Worm (Caenorhabditis elegans) whole organism, mixed stage, embryonic: ENCODE measurements around the gene ZK354.3.

ENCODE experiments used
- M03D4.4 ChIP-seq: sonication (generic microtip); optimal IDR thresholded peaks from 2 replicates; lab custom pipeline; 2017; ENCODE audit warnings: mild to moderate bottlenecking, missing genetic modification characterization, missing compliant biosample characterization
- bed-3 ChIP-seq: fragments of 200-800 bp; sonication (Bioruptor generic); optimal IDR thresholded peaks from 3 replicates; lab custom pipeline; 2018; ENCODE audit warnings: mild to moderate bottlenecking, missing genetic modification characterization, moderate library complexity, missing compliant biosample characterization
- blmp-1 ChIP-seq: fragments of 150-350 bp; optimal IDR thresholded peaks from 2 replicates; lab custom pipeline; 2014; ENCODE audit warnings: missing biosample characterization, missing genetic modification characterization
- ceh-43 ChIP-seq: fragments of 200-800 bp; sonication (Bioruptor generic); optimal IDR thresholded peaks from 2 replicates; lab custom pipeline; 2018; ENCODE audit warnings: mild to moderate bottlenecking, missing genetic modification characterization, moderate library complexity, missing compliant biosample characterization
- ces-1 ChIP-seq: fragments of 150-350 bp; optimal IDR thresholded peaks from 2 replicates; lab custom pipeline; 2014; ENCODE audit warnings: missing biosample characterization, missing genetic modification reagents, missing genetic modification characterization
- cnd-1 ChIP-seq: fragments of 200-800 bp; sonication (Bioruptor generic); optimal IDR thresholded peaks from 2 replicates; lab custom pipeline; 2018; ENCODE audit warnings: mild to moderate bottlenecking, missing genetic modification characterization, missing compliant biosample characterization
- drap-1 ChIP-seq: fragments of 200-800 bp; sonication (Bioruptor generic); optimal IDR thresholded peaks from 3 replicates; lab custom pipeline; 2018; ENCODE audit warnings: mild to moderate bottlenecking, missing genetic modification characterization, missing compliant biosample characterization
- elt-1 ChIP-seq: sonication (generic microtip); optimal IDR thresholded peaks from 2 replicates; lab custom pipeline; 2017; ENCODE audit warnings: missing genetic modification characterization, mild to moderate bottlenecking, missing compliant biosample characterization, antibody characterized with exemption, moderate library complexity, borderline replicate concordance; ENCODE audit not compliant: insufficient read depth
- elt-3 ChIP-seq: fragments of 150-350 bp; optimal IDR thresholded peaks from 2 replicates; lab custom pipeline; 2014; ENCODE audit warnings: missing biosample characterization, missing genetic modification characterization
- flh-1 ChIP-seq: fragments of 200-800 bp; sonication (Bioruptor generic); optimal IDR thresholded peaks from 2 replicates; lab custom pipeline; 2018; ENCODE audit warnings: mild to moderate bottlenecking, missing genetic modification characterization, moderate library complexity, missing compliant biosample characterization
- ham-2 ChIP-seq: fragments of 200-800 bp; sonication (Bioruptor generic); optimal IDR thresholded peaks from 2 replicates; lab custom pipeline; 2018; ENCODE audit warnings: mild to moderate bottlenecking, missing genetic modification characterization, missing compliant biosample characterization
- hlh-1 ChIP-seq: fragments of 150-350 bp; optimal IDR thresholded peaks from 2 replicates; lab custom pipeline; 2014; ENCODE audit warnings: missing biosample characterization, missing genetic modification reagents, missing genetic modification characterization
- lin-13 ChIP-seq: fragments of 150-350 bp; optimal IDR thresholded peaks from 2 replicates; lab custom pipeline; 2014; ENCODE audit warnings: missing biosample characterization, missing genetic modification characterization
- lin-32 ChIP-seq: fragments of 200-800 bp; sonication (Bioruptor generic); optimal IDR thresholded peaks from 2 replicates; lab custom pipeline; 2018; ENCODE audit warnings: mild to moderate bottlenecking, missing genetic modification characterization, missing compliant biosample characterization
- lsy-2 ChIP-seq: fragments of 150-350 bp; optimal IDR thresholded peaks from 2 replicates; lab custom pipeline; 2014; ENCODE audit warnings: missing biosample characterization, missing genetic modification characterization
- mab-5 ChIP-seq: fragments of 150-350 bp; optimal IDR thresholded peaks from 2 replicates; lab custom pipeline; 2014; ENCODE audit warnings: missing biosample characterization, missing genetic modification characterization
- mls-2 ChIP-seq: sonication (generic microtip); optimal IDR thresholded peaks from 2 replicates; lab custom pipeline; 2016; ENCODE audit warnings: mild to moderate bottlenecking, missing genetic modification characterization, moderate library complexity, missing compliant biosample characterization
- nhr-12 ChIP-seq: fragments of 150-350 bp; optimal IDR thresholded peaks from 2 replicates; lab custom pipeline; 2014; ENCODE audit warnings: missing biosample characterization, missing genetic modification characterization
- nhr-2 ChIP-seq: fragments of 150-350 bp; optimal IDR thresholded peaks from 2 replicates; lab custom pipeline; 2014; ENCODE audit warnings: missing biosample characterization, missing genetic modification characterization
- nhr-237 ChIP-seq: fragments of 150-350 bp; optimal IDR thresholded peaks from 2 replicates; lab custom pipeline; 2014; ENCODE audit warnings: missing biosample characterization, missing genetic modification characterization
- nhr-28 ChIP-seq: fragments of 150-350 bp; optimal IDR thresholded peaks from 2 replicates; lab custom pipeline; 2014; ENCODE audit warnings: missing biosample characterization, missing genetic modification characterization
- nhr-76 ChIP-seq: sonication (generic microtip); optimal IDR thresholded peaks from 2 replicates; lab custom pipeline; 2017; ENCODE audit warnings: missing biosample characterization, missing genetic modification characterization
- pha-4 ChIP-seq: fragments of 150-350 bp; optimal IDR thresholded peaks from 2 replicates; lab custom pipeline; 2018; ENCODE audit warnings: missing biosample characterization, missing genetic modification reagents, missing genetic modification characterization
- sem-2 ChIP-seq: fragments of 200-800 bp; sonication (Bioruptor generic); optimal IDR thresholded peaks from 2 replicates; lab custom pipeline; 2018; ENCODE audit warnings: mild to moderate bottlenecking, missing genetic modification characterization, missing compliant biosample characterization
- snpc-4 ChIP-seq: fragments of 150-350 bp; optimal IDR thresholded peaks from 2 replicates; lab custom pipeline; 2014; ENCODE audit warnings: missing biosample characterization, missing genetic modification characterization
- sptf-1 ChIP-seq: sonication (generic microtip); optimal IDR thresholded peaks from 2 replicates; lab custom pipeline; 2017; ENCODE audit warnings: mild to moderate bottlenecking, missing genetic modification characterization, moderate library complexity, missing compliant biosample characterization
- tbx-8 ChIP-seq: fragments of 200-800 bp; sonication (Bioruptor generic); optimal IDR thresholded peaks from 2 replicates; lab custom pipeline; 2018; ENCODE audit warnings: mild to moderate bottlenecking, missing genetic modification characterization, moderate library complexity, missing compliant biosample characterization
- unc-120 ChIP-seq: sonication (generic microtip); optimal IDR thresholded peaks from 2 replicates; lab custom pipeline; 2017; ENCODE audit warnings: missing genetic modification characterization, missing compliant biosample characterization; ENCODE audit not compliant: poor library complexity, severe bottlenecking
- unc-39 ChIP-seq: fragments of 150-350 bp; optimal IDR thresholded peaks from 2 replicates; lab custom pipeline; 2014; ENCODE audit warnings: missing biosample characterization, missing genetic modification characterization
- unc-62 ChIP-seq: fragments of 150-350 bp; optimal IDR thresholded peaks from 2 replicates; lab custom pipeline; 2014; ENCODE audit warnings: missing biosample characterization, missing genetic modification reagents, missing genetic modification characterization
- zip-8 ChIP-seq: fragments of 150-350 bp; optimal IDR thresholded peaks from 2 replicates; lab custom pipeline; 2014; ENCODE audit warnings: missing biosample characterization, missing genetic modification characterization
- ztf-11 ChIP-seq: fragments of 150-350 bp; optimal IDR thresholded peaks from 2 replicates; lab custom pipeline; 2014; ENCODE audit warnings: missing biosample characterization, missing genetic modification characterization

The ZK354.3 gene

ce11 chrIV:5273385-5273784 lies 36.5 kb upstream of the ZK354.3 start:
- TF ChIP-seq unc-39 (tag; lab: Kevin White, UChicago) = no peak
- TF ChIP-seq flh-1 (GFP tag; lab: Kevin White, UChicago) = no peak
- no peak for TF ChIP-seq nhr-28 (tag; lab: Kevin White, UChicago)
- TF ChIP-seq M03D4.4 (tag; lab: Kevin White, UChicago) = no peak
- TF ChIP-seq elt-3 (tag; lab: Kevin White, UChicago) = no peak
- TF ChIP-seq drap-1 (GFP tag; lab: Kevin White, UChicago) = no peak
- TF ChIP-seq elt-1 (tag; lab: Kevin White, UChicago) = no peak
- TF ChIP-seq bed-3 (GFP tag; lab: Kevin White, UChicago) = no peak
- TF ChIP-seq nhr-12 = no peak
- TF ChIP-seq zip-8 = no peak
- no peak for TF ChIP-seq mab-5 (tag; lab: Kevin White, UChicago)
- no peak for TF ChIP-seq tbx-8 (GFP tag; lab: Kevin White, UChicago)
- TF ChIP-seq hlh-1 = no peak

- no peak for TF ChIP-seq lsy-2 (tag; lab: Kevin White, UChicago)
- TF ChIP-seq ztf-11 = no peak
- TF ChIP-seq ham-2 (GFP tag; lab: Kevin White, UChicago) = no peak
- TF ChIP-seq nhr-28 (tag; lab: Kevin White, UChicago) = no peak
- no peak for TF ChIP-seq ces-1 (GFP tag; lab: Kevin White, UChicago)
- TF ChIP-seq nhr-76 (tag; lab: Kevin White, UChicago) = no peak
These were observed 35.7 kb upstream of the ZK354.3 start, which contains the start of gene slfl-4 for ce11 chrIV:5274123-5274581. Gene slfl-4, plus strand, starts transcription at chrIV:5274531.

- TF ChIP-seq mls-2 (tag; lab: Kevin White, UChicago) = no peak
- no peak for TF ChIP-seq ham-2 (GFP tag; lab: Kevin White, UChicago)
- TF ChIP-seq tbx-8 (GFP tag; lab: Kevin White, UChicago) = no peak
- no peak for TF ChIP-seq M03D4.4 (tag; lab: Kevin White, UChicago)
- TF ChIP-seq snpc-4 (tag; lab: Kevin White, UChicago) = no peak
- TF ChIP-seq ces-1 (GFP tag; lab: Kevin White, UChicago) = no peak
- no peak for TF ChIP-seq nhr-237
- no peak for TF ChIP-seq elt-1 (tag; lab: Kevin White, UChicago)
- TF ChIP-seq nhr-28 (tag; lab: Kevin White, UChicago) = no peak
- no peak for TF ChIP-seq ceh-43 (GFP tag; lab: Kevin White, UChicago)
These were observed 32.1 kb upstream of the ZK354.3 start, which contains the start of gene F36H12.17 for ce11 chrIV:5277752-5278151. Gene F36H12.17, minus strand, starts transcription at chrIV:5277852.

ce11 chrIV:5281457-5281856 lies 28.4 kb upstream of the ZK354.3 start:
- TF ChIP-seq M03D4.4 (tag; lab: Kevin White, UChicago) (no peak), pha-4 (tag; lab: Kevin White, UChicago) (no peak), mls-2 (tag; lab: Kevin White, UChicago) (no peak), zip-8 (no peak), sem-2 (GFP tag; lab: Kevin White, UChicago) (no peak), drap-1 (GFP tag; lab: Kevin White, UChicago) (no peak), elt-3 (tag; lab: Kevin White, UChicago) (no peak), hlh-1 (no peak), sptf-1 (tag; lab: Kevin White, UChicago) (no peak), ceh-43 (GFP tag; lab: Kevin White, UChicago) (no peak), unc-120 (no peak), cnd-1 (tag; lab: Kevin White, UChicago) (no peak), lin-32 (no peak), nhr-237 (no peak), tbx-8 (GFP tag; lab: Kevin White, UChicago) (no peak), nhr-12 (no peak)

ce11 chrIV:5287190-5287589 lies 22.7 kb upstream of the ZK354.3 start:
- TF ChIP-seq nhr-76 (tag; lab: Kevin White, UChicago) = no peak
- TF ChIP-seq nhr-12 = no peak
- no peak for TF ChIP-seq M03D4.4 (tag; lab: Kevin White, UChicago)
- TF ChIP-seq pha-4 (tag; lab: Kevin White, UChicago) = no peak
- TF ChIP-seq zip-8 = no peak
- no peak for TF ChIP-seq nhr-2 (tag; lab: Kevin White, UChicago)
- no peak for TF ChIP-seq snpc-4 (tag; lab: Kevin White, UChicago)
- TF ChIP-seq unc-62 (GFP tag; lab: Kevin White, UChicago) = no peak
- no peak for TF ChIP-seq lsy-2 (tag; lab: Kevin White, UChicago)
- TF ChIP-seq flh-1 (GFP tag; lab: Kevin White, UChicago) = no peak
- TF ChIP-seq elt-3 (tag; lab: Kevin White, UChicago) = no peak
- no peak for TF ChIP-seq blmp-1
- TF ChIP-seq nhr-237 = no peak
- TF ChIP-seq ztf-11 = no peak
- no peak for TF ChIP-seq hlh-1
- no peak for TF ChIP-seq lin-32
- TF ChIP-seq unc-120 = no peak
- TF ChIP-seq lin-13 = no peak
